ENCODE assay signal across 1 worm cellular context in the genomic region with DNA sequence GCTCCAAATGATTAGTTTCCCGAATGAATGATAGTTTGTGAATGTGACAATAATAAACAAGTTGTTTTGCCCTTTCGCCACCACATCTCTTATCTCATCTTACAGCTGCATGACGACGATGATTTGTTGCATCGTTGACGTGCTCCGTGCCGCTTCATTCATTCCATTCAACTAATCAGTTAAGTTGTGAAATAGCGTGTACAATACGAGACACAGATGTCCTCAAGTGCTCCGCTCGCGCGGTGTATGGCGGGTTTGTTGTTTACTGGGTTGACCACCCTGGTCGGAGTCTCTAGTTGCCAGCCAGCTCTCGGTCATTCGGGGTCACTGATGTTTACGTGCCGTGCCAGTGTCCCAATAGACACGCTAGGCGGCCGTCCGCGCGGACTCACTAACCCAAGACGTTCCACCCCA.
TF ChIP-seq lines count a peak whose summit lies in the region.

No protein-coding gene starts in this region.

TF ChIP-seq in whole organism, L4 larva, 104 proteins besides CTCF, POLR2A, EP300 and RAD21 (continued from another document):
- TF ChIP-seq hmg-1.1 (GFP tag; IDR thresholded peaks at IDR 0.05; lab: Robert Waterston, UW) = no peak
- no peak for TF ChIP-seq ceh-28 (tag; optimal IDR thresholded peaks at IDR 0.05; lab: Kevin White, UChicago)
- TF ChIP-seq lin-13 (GFP tag; optimal IDR thresholded peaks at IDR 0.05; lab: Kevin White, UChicago) = no peak
- TF ChIP-seq lin-38 (GFP tag; IDR thresholded peaks at IDR 0.05; lab: Robert Waterston, UW) = no peak
- peak in 1 of 2 experiments; percentile 24 for TF ChIP-seq mdl-1 (tag; optimal IDR thresholded peaks at IDR 0.05; lab: Kevin White, UChicago)
- TF ChIP-seq Y75B8A.6 (GFP tag; IDR thresholded peaks at IDR 0.05; lab: Robert Waterston, UW) = no peak
- TF ChIP-seq php-3 (GFP tag; IDR thresholded peaks at IDR 0.05; lab: Robert Waterston, UW) = no peak
- no peak for TF ChIP-seq ceh-62 (tag; optimal IDR thresholded peaks at IDR 0.05; lab: Kevin White, UChicago)
- TF ChIP-seq mdt-29 (GFP tag; IDR thresholded peaks at IDR 0.05; lab: Robert Waterston, UW) = no peak
- no peak for TF ChIP-seq F44E2.7 (GFP tag; IDR thresholded peaks at IDR 0.05; lab: Robert Waterston, UW)
- TF ChIP-seq F10B5.3 (tag; optimal IDR thresholded peaks at IDR 0.05; lab: Kevin White, UChicago) = no peak
- no peak for TF ChIP-seq lin-39 (tag; optimal IDR thresholded peaks at IDR 0.05; lab: Kevin White, UChicago)
- TF ChIP-seq T26A8.4 (GFP tag; IDR thresholded peaks at IDR 0.05; lab: Robert Waterston, UW) = peak; percentile 14; the same call in 1 of the 2 replicates
- TF ChIP-seq ces-1 (GFP tag; optimal IDR thresholded peaks at IDR 0.05; lab: Kevin White, UChicago) = no peak
- TF ChIP-seq Y48G9A.11 (GFP tag; IDR thresholded peaks at IDR 0.05; lab: Robert Waterston, UW) = no peak
- TF ChIP-seq snpc-4 (tag; optimal IDR thresholded peaks at IDR 0.05; lab: Kevin White, UChicago) = no peak
- TF ChIP-seq snpc-1.2 (GFP tag; IDR thresholded peaks at IDR 0.05; lab: Robert Waterston, UW) = no peak
- TF ChIP-seq fos-1 (tag; optimal IDR thresholded peaks at IDR 0.05; lab: Kevin White, UChicago) = no peak
- TF ChIP-seq ctbp-1 (GFP tag; IDR thresholded peaks at IDR 0.05; lab: Robert Waterston, UW) = no peak
- no peak for TF ChIP-seq ztf-11 (tag; optimal IDR thresholded peaks at IDR 0.05; lab: Kevin White, UChicago)
- peak; percentile 31 for TF ChIP-seq hlh-30 (tag; optimal IDR thresholded peaks at IDR 0.05; lab: Kevin White, UChicago; ENCODE audit: insufficient read depth)
- TF ChIP-seq nhr-48 (tag; optimal IDR thresholded peaks at IDR 0.05; lab: Kevin White, UChicago) = no peak
- no peak for TF ChIP-seq dmd-9 (GFP tag; IDR thresholded peaks at IDR 0.05; lab: Robert Waterston, UW)
- TF ChIP-seq hlh-11 (tag; optimal IDR thresholded peaks at IDR 0.05; lab: Kevin White, UChicago) = peak; percentile 33
- TF ChIP-seq nhr-102 (tag; optimal IDR thresholded peaks at IDR 0.05; lab: Kevin White, UChicago) = no peak
- TF ChIP-seq attf-4 (tag; optimal IDR thresholded peaks at IDR 0.05; lab: Kevin White, UChicago) = no peak
- no peak for TF ChIP-seq daf-8 (GFP tag; IDR thresholded peaks at IDR 0.05; lab: Robert Waterston, UW)
- TF ChIP-seq pqm-1 (tag; optimal IDR thresholded peaks at IDR 0.05; lab: Kevin White, UChicago) = no peak
- TF ChIP-seq madf-9 (GFP tag; conservative IDR thresholded peaks at IDR 0.05; lab: Robert Waterston, UW) = no peak
- TF ChIP-seq nhr-11 (tag; optimal IDR thresholded peaks at IDR 0.05; lab: Kevin White, UChicago) = no peak
- no peak for TF ChIP-seq tag-97 (GFP tag; IDR thresholded peaks at IDR 0.05; lab: Robert Waterston, UW)
- no peak for TF ChIP-seq nhr-42 (GFP tag; IDR thresholded peaks at IDR 0.05; lab: Robert Waterston, UW)
- TF ChIP-seq mep-1 (tag; optimal IDR thresholded peaks at IDR 0.05; lab: Kevin White, UChicago) = no peak
- no peak for TF ChIP-seq ZK337.2 (GFP tag; IDR thresholded peaks at IDR 0.05; lab: Robert Waterston, UW)
- TF ChIP-seq dmd-6 (GFP tag; IDR thresholded peaks at IDR 0.05; lab: Robert Waterston, UW) = no peak
- TF ChIP-seq set-16 (GFP tag; IDR thresholded peaks at IDR 0.05; lab: Robert Waterston, UW) = peak; percentile 49
- no peak for TF ChIP-seq R02D3.7 (tag; optimal IDR thresholded peaks at IDR 0.05; lab: Kevin White, UChicago)
- TF ChIP-seq daf-16 (GFP tag; optimal IDR thresholded peaks at IDR 0.05; lab: Kevin White, UChicago) = peak in 1 of 2 experiments; percentile 82
- peak; percentile 98 for TF ChIP-seq daf-16 (tag; optimal IDR thresholded peaks at IDR 0.05; lab: Kevin White, UChicago)
- TF ChIP-seq jun-1 (tag; optimal IDR thresholded peaks at IDR 0.05; lab: Kevin White, UChicago) = no peak
- no peak for TF ChIP-seq vab-7 (GFP tag; IDR thresholded peaks at IDR 0.05; lab: Robert Waterston, UW)
- peak; percentile 10 for TF ChIP-seq ztf-7 (tag; optimal IDR thresholded peaks at IDR 0.05; lab: Kevin White, UChicago)
